Worm (Caenorhabditis elegans): ENCODE data around the gene srh-209.

The srh-209 gene

ce11 chrV:18395649-18396048, 9.0 kb downstream of the srh-209 start, which contains the start of gene Y51A2B.9:
Gene Y51A2B.9 (minus strand): TSS chrV:18395749.
- TF ChIP-seq sma-3 (GFP tag; optimal IDR thresholded peaks at IDR 0.05) (no peak), blmp-1 (tag; optimal IDR thresholded peaks at IDR 0.05; ENCODE audit: insufficient read depth) (no peak), peb-1 (tag; optimal IDR thresholded peaks at IDR 0.05) (no peak), zag-1 (tag; optimal IDR thresholded peaks at IDR 0.05) (no peak), mab-5 (tag; optimal IDR thresholded peaks at IDR 0.05) (no peak)

ce11 chrV:18394203-18394602, 10.5 kb downstream of the srh-209 start, which contains the start of gene Y51A2B.6:
Gene Y51A2B.6 (minus strand): TSS chrV:18394303.
- TF ChIP-seq fos-1 (tag; optimal IDR thresholded peaks at IDR 0.05) (no peak), ZK546.5 (tag; optimal IDR thresholded peaks at IDR 0.05) (no peak), gmeb-1 (tag; optimal IDR thresholded peaks at IDR 0.05) (no peak), R02D3.7 (tag; optimal IDR thresholded peaks at IDR 0.05) (no peak), C34F6.9 (tag; optimal IDR thresholded peaks at IDR 0.05) (no peak), nhr-11 (tag; optimal IDR thresholded peaks at IDR 0.05) (no peak), unc-62 (GFP tag; optimal IDR thresholded peaks at IDR 0.05) (no peak), F13H6.1 (tag; optimal IDR thresholded peaks at IDR 0.05) (no peak), ceh-16 (tag; optimal IDR thresholded peaks at IDR 0.05) (no peak)

ce11 chrV:18389046-18389445, 15.6 kb downstream of the srh-209 start, which contains the start of the genes Y51A2B.4 and Y51A2B.5:
Gene Y51A2B.4 (minus strand): TSS chrV:18389146.
Gene Y51A2B.5 (plus strand): TSS chrV:18389277.
- TF ChIP-seq ztf-4 (tag; optimal IDR thresholded peaks at IDR 0.05) (no peak), nhr-129 (tag; optimal IDR thresholded peaks at IDR 0.05) (no peak), nhr-23 (tag; optimal IDR thresholded peaks at IDR 0.05) (no peak), ztf-11 (tag; optimal IDR thresholded peaks at IDR 0.05) (no peak), crh-2 (tag; optimal IDR thresholded peaks at IDR 0.05) (no peak), nhr-11 (tag; optimal IDR thresholded peaks at IDR 0.05) (no peak), unc-55 (GFP tag; optimal IDR thresholded peaks at IDR 0.05) (no peak), alr-1 (tag; optimal IDR thresholded peaks at IDR 0.05) (no peak), nhr-12 (tag; optimal IDR thresholded peaks at IDR 0.05) (no peak), nhr-6 (tag; optimal IDR thresholded peaks at IDR 0.05) (no peak), nhr-21 (tag; optimal IDR thresholded peaks at IDR 0.05) (no peak), lsy-2 (tag; optimal IDR thresholded peaks at IDR 0.05) (no peak), aly-2 (tag; optimal IDR thresholded peaks at IDR 0.05) (no peak), egl-27 (tag; optimal IDR thresholded peaks at IDR 0.05) (no peak)

ce11 chrV:18382590-18382989, 22.1 kb downstream of the srh-209 start, which contains the start of gene nhr-288:
Gene nhr-288 (minus strand): TSS chrV:18382690.
- no peak for TF ChIP-seq nhr-23 (tag; optimal IDR thresholded peaks at IDR 0.05)
- TF ChIP-seq aly-2 (tag; optimal IDR thresholded peaks at IDR 0.05): no peak
- no peak for TF ChIP-seq nhr-6 (tag; optimal IDR thresholded peaks at IDR 0.05)
- TF ChIP-seq gmeb-1 (tag; optimal IDR thresholded peaks at IDR 0.05): no peak
- TF ChIP-seq mbf-1 (tag; optimal IDR thresholded peaks at IDR 0.05): no peak
- TF ChIP-seq elt-3 (tag; optimal IDR thresholded peaks at IDR 0.05): no peak
- no peak for TF ChIP-seq sma-9 (GFP tag; optimal IDR thresholded peaks at IDR 0.05)
- TF ChIP-seq sma-9 (tag; optimal IDR thresholded peaks at IDR 0.05): no peak
- no peak for TF ChIP-seq unc-55 (GFP tag; optimal IDR thresholded peaks at IDR 0.05)
- no peak for TF ChIP-seq snpc-4 (tag; optimal IDR thresholded peaks at IDR 0.05)
- TF ChIP-seq nhr-10 (tag; optimal IDR thresholded peaks at IDR 0.05): no peak
- TF ChIP-seq nhr-25 (tag; optimal IDR thresholded peaks at IDR 0.05): no peak
- no peak for TF ChIP-seq elt-1 (tag; optimal IDR thresholded peaks at IDR 0.05)
- TF ChIP-seq ztf-1 (GFP tag; conservative IDR thresholded peaks at IDR 0.05): no peak
- TF ChIP-seq lin-11 (tag; optimal IDR thresholded peaks at IDR 0.05): no peak
- TF ChIP-seq crh-2 (tag; optimal IDR thresholded peaks at IDR 0.05): no peak
- no peak for TF ChIP-seq egl-27 (tag; optimal IDR thresholded peaks at IDR 0.05)
- no peak for TF ChIP-seq ceh-82 (tag; optimal IDR thresholded peaks at IDR 0.05)
- TF ChIP-seq nhr-129 (tag; optimal IDR thresholded peaks at IDR 0.05): no peak

- TF ChIP-seq unc-55 (GFP tag; optimal IDR thresholded peaks at IDR 0.05) (no peak), zag-1 (tag; optimal IDR thresholded peaks at IDR 0.05) (no peak), blmp-1 (tag; optimal IDR thresholded peaks at IDR 0.05; ENCODE audit: insufficient read depth) (no peak), F13H6.1 (tag; optimal IDR thresholded peaks at IDR 0.05) (no peak), ceh-16 (tag; optimal IDR thresholded peaks at IDR 0.05) (no peak), unc-62 (GFP tag; optimal IDR thresholded peaks at IDR 0.05) (no peak), lin-11 (tag; optimal IDR thresholded peaks at IDR 0.05) (no peak), ztf-11 (tag; optimal IDR thresholded peaks at IDR 0.05) (no peak), R02D3.7 (tag; optimal IDR thresholded peaks at IDR 0.05) (no peak), aly-2 (tag; optimal IDR thresholded peaks at IDR 0.05) (no peak), nhr-11 (tag; optimal IDR thresholded peaks at IDR 0.05) (no peak)
Observed at ce11 chrV:18378819-18379218, 25.8 kb downstream of the srh-209 start, which contains the start of gene Y51A2B.8. Gene Y51A2B.8 (plus strand): TSS chrV:18379119.

All from whole organism, L2 larva.